Worm (Caenorhabditis elegans): ENCODE data around the gene nas-17.

The nas-17 gene

ce11 chrV:11445375-11445774 lies 46.7 kb downstream of the nas-17 start (continued):
- TF ChIP-seq ceh-34 (tag; optimal IDR thresholded peaks at IDR 0.05) (peak; percentile 39), sdc-2 (tag; optimal IDR thresholded peaks at IDR 0.05) (peak; percentile 7), ceh-14 (tag; optimal IDR thresholded peaks at IDR 0.05) (peak; percentile 44), ref-2 (tag; optimal IDR thresholded peaks at IDR 0.05) (peak; percentile 62)

ce11 chrV:11446297-11446696 lies 47.6 kb downstream of the nas-17 start, which contains the start of gene mig-17:
Gene mig-17, plus strand, starts transcription at chrV:11446685.
- peak; percentile 36 for TF ChIP-seq unc-55 (GFP tag; optimal IDR thresholded peaks at IDR 0.05)
- TF ChIP-seq C08G9.2 (tag; optimal IDR thresholded peaks at IDR 0.05) = no peak
- peak; percentile 85 for TF ChIP-seq unc-42 (tag; optimal IDR thresholded peaks at IDR 0.05)

ce11 chrV:11449404-11449803 lies 50.7 kb downstream of the nas-17 start:
- no peak for TF ChIP-seq sdc-2 (tag; optimal IDR thresholded peaks at IDR 0.05)
- TF ChIP-seq Y22D7AL.16 (tag; optimal IDR thresholded peaks at IDR 0.05) = peak; percentile 13
- TF ChIP-seq zip-5 (tag; optimal IDR thresholded peaks at IDR 0.05) = no peak
- TF ChIP-seq hlh-6 (tag; optimal IDR thresholded peaks at IDR 0.05) = peak; percentile 46
- no peak for TF ChIP-seq madf-2 (tag; optimal IDR thresholded peaks at IDR 0.05)
- no peak for TF ChIP-seq ceh-31 (tag; optimal IDR thresholded peaks at IDR 0.05)
- TF ChIP-seq nhr-11 (tag; optimal IDR thresholded peaks at IDR 0.05) = no peak
- TF ChIP-seq mec-3 (tag; optimal IDR thresholded peaks at IDR 0.05; ENCODE audit: borderline replicate concordance) = no peak
- TF ChIP-seq ceh-2 (tag; optimal IDR thresholded peaks at IDR 0.05) = no peak
- TF ChIP-seq pag-3 (tag; optimal IDR thresholded peaks at IDR 0.05; ENCODE audit: borderline replicate concordance) = peak; percentile 6
- TF ChIP-seq ceh-34 (tag; optimal IDR thresholded peaks at IDR 0.05) = no peak
- no peak for TF ChIP-seq unc-42 (tag; optimal IDR thresholded peaks at IDR 0.05)

All from whole organism, late embryonic.